Worm (Caenorhabditis elegans): ENCODE results near the gene F58F9.3.

The F58F9.3 gene

DNA sequence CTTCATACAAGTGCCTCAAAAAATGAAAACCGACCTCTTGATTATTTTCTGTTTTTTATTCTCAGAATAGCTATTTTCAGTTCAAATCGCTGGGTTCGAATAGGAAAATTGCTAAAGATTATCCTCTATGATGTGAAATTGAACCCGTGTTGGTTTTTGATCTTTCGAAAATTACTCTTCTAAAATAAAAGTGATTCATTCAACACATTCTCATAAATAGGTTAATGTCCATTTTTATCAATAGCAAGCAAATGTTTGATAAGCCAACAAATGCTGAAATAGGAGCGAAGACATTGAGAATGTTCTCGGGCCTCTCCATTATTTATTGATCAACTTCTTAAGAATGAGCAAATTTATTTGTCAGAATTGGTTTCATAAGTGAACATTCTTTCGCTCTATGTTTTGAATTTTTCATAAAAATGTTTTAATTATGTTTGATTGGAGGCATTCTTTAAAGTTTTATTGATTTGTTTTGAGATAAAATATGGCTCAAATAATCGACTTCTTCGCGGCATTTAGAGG lies at the start of gene F58F9.3:
Gene F58F9.3 (plus strand): TSS at position 472 of the 522 bp plus-strand sequence.
- TF ChIP-seq unc-62 (GFP tag; optimal IDR thresholded peaks at IDR 0.05): no peak

DNA sequence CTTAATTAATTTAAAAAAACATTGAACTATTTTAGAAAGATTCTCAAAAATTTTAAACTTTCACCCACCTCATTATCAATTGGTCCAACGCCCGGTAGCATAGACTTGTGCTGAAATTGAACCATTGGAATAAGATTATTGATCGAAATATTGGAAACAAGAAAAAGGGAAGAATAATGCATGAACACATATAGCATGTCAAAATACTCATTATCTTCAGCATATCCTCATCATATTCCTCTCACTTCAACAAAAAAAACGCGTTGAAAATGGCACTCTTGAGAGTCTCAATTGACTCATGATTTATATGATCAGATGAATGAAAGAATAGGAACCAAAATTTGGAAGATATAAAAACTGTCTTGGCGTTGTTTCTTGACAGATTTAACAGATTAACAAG lies 49.3 kb upstream of the F58F9.3 start, which contains the start of gene unc-77:
Gene unc-77 (minus strand): TSS at position 101 of the 400 bp plus-strand sequence.
- no peak for TF ChIP-seq unc-62 (GFP tag; optimal IDR thresholded peaks at IDR 0.05)

DNA sequence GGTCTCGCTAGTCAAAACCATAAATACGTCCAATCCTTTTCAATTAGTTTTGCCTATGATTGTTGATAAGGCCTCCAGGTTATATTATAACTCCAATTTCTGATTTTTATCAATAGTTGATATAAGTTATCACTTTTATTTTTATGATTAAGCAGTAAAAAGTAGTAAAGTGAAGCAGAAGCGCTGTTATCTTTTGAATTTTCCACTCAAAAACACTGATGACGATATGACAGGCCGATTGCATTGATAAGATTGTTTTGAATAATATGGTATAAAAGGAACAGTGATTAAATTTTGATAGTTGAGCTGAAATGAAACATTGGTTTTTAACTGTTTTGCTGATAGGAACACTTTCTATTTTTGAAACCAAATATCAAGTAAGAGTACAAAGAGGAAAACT lies 47.5 kb upstream of the F58F9.3 start, which contains the start of gene asp-9:
Gene asp-9 (plus strand): TSS at position 312 of the 400 bp plus-strand sequence.
- TF ChIP-seq unc-62 (GFP tag; optimal IDR thresholded peaks at IDR 0.05): no peak

DNA sequence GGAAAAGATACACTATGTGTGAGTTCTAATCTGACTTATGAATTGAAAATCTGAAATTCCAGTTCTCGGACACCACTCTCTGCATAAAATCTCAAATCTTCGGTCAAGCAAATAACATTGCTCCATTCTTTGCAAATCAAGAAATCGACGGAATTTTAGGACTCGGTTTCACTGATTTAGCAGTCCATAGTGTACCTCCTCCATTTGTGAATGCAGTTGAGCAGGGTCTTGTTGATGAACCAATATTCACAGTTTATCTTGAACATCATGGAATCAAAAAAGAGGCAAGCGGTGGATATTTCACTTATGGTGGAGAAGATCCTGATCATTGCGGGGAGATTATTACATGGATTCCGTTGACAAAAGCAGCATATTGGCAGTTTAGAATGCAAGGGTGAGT lies 45.9 kb upstream of the F58F9.3 start:
- no peak for TF ChIP-seq unc-62 (GFP tag; optimal IDR thresholded peaks at IDR 0.05)

DNA sequence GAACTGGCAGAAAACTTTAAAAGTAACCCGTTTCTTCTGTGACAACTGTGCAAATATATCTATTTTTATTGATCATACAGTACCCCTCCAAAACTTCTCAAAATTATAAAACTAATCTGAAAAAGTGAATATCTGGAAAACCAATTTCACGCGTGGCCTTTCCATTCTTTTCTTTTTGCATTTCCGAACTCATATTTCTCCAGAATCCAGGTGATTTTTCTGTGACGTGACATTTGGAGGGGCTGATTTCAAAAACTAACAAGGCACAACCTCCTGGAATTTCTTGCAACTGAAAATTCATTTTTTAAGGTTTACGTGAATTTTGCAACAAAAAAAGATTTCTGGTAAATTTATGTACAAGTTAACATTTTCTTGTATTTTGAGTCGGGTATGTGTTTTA lies 32.8 kb upstream of the F58F9.3 start:
- no peak for TF ChIP-seq unc-62 (GFP tag; optimal IDR thresholded peaks at IDR 0.05)

DNA sequence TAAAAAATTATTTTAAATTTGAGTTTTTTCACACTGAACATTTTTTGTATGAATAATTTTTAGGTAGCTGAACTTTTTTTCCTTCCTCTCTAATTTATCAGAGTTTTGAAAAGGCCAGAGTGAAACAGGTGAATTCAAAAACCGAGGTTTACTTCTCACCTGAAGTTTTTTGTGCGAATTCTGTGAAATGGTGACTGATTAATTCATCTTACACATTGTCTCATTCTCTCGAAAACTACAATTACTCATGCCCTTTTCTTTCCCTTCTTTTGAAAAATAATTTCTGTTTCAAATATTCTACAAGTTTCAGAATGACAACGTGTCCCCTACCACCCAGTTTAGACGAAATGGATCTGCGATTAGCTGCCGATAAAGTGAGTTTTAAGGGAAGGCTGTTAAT lies 31.3 kb upstream of the F58F9.3 start, which contains the start of gene tkr-2:
Gene tkr-2 (plus strand): TSS at position 301 of the 400 bp plus-strand sequence.
- no peak for TF ChIP-seq unc-62 (GFP tag; optimal IDR thresholded peaks at IDR 0.05)

DNA sequence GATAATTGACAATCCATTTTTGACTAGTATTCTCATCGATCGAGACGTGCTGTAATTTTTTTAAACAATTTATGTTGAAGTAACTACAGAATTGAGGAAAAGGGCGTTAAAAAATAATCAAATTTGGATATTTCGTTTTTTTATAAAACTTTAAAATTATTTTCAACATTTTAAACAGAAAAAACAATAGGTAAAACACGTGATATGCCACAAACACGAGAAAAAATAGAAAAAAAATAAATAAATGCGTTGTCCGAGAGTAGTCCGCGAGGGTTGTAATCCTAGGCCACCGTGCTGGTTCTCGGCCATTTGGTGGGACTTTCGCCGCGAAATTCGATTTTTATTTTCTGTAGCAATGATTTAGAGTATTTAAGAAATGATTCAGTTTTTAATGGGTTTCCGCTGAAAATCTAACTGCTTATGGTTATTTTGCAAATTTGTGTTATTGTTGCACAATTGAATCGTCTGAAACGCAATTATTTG lies 26.7 kb upstream of the F58F9.3 start, which contains the start of gene C49A9.10:
Gene C49A9.10 (minus strand): TSS at position 51 of the 483 bp plus-strand sequence.
- no peak for TF ChIP-seq unc-62 (GFP tag; optimal IDR thresholded peaks at IDR 0.05)

DNA sequence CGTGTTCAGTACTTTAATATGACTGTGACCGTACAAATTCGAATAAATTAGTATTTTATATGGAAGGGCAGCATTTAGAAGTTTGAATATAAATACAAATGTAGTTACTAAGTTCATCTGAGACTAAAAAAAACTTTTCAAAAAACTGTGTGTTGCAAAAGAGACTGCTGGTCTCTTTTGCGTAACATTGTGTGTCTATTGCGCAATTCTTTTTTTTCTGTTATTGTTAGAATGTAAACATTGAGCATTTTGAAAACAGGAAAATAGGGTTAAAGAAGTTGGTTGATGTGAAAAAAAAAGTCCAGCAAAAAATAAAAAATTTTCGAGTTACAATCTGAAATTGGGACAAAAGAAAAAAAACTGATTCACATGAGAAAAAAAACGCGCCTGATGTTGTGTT lies 23.7 kb upstream of the F58F9.3 start:
- no peak for TF ChIP-seq unc-62 (GFP tag; optimal IDR thresholded peaks at IDR 0.05)

DNA sequence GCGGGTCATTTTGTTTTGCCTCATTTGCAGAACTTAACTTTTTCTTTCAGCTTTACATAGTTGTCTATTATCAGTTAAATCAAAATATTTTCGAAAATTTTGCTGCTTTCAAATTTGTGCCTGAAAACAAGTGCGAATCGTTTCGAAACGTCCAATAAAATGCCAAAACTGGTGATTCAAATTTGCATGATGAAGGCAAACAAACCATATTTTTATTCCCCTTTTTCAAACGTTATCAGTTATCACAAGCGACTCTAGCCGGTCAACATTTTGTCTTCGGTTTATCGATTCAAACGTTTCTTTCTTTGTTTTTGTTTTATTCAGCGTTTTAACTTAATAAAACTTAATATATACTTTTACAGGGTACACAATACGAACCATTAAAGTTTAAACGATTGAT lies 22.5 kb upstream of the F58F9.3 start, which contains the start of the genes ugt-24 and C49A9.6:
Gene ugt-24 (minus strand): TSS at position 147 of the 400 bp plus-strand sequence.
Gene C49A9.6 (plus strand): TSS at position 363 of the 400 bp plus-strand sequence.
- TF ChIP-seq unc-62 (GFP tag; optimal IDR thresholded peaks at IDR 0.05): no peak

DNA sequence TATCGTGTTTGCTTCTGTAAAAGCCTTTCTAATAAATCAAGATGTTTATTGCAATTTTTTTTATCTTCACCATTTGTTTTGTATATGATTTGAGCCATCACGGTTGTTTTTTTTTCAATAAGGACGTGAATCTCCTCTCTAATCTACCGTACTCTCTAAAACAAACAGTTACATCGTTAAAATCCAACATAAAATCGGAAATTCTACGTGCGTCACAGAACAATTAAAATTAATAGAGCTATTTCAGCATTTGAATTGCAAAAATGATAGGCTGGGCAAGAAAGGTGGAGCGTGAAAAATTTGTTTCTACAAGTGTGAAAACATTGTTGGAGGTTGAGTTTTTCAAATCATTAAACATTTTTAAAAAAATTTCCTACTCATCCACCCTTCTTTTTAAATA lies 19.6 kb upstream of the F58F9.3 start, which contains the start of gene C49A9.5:
Gene C49A9.5 (plus strand): TSS at position 271 of the 400 bp plus-strand sequence.
- TF ChIP-seq unc-62 (GFP tag; optimal IDR thresholded peaks at IDR 0.05): no peak

DNA sequence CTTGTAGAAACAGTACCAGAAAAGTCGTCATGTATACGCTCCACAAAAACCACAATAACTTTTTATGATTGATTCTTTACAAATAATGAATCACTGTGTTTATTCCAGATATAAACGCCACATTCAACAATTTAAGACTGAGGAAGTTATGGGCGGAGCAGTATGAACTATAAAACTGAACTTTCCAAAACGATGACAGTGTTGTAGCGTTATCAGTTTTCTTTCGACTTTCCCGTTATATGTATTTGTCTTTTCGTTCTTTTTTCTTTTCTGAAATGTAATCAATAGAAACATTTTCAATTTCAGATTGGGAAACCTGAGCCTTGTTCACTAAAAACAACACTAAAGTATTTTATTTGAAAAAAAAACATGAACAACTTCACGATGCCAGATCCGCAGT lies 16.0 kb upstream of the F58F9.3 start, which contains the start of gene C49A9.9:
Gene C49A9.9 (plus strand): TSS at position 307 of the 400 bp plus-strand sequence.
- TF ChIP-seq unc-62 (GFP tag; optimal IDR thresholded peaks at IDR 0.05): no peak

DNA sequence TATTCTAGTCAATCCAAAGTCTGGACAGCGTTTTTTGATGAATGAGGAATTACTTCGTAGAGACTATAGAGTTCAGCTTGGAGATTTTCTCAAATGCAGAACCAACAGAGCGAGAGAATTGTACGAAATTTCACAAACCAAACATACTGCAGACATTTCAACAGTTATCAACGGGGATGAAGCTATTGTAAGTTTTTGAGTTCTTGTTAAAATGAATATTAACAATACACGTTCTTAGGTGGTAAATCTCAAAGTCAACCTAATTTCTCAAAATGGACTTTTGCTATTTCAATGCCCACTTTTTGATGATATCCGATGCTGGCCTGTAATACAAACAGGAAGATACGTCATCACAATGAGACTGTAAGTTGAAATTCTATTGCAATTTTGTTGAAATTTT lies 15.5 kb upstream of the F58F9.3 start:
- TF ChIP-seq unc-62 (GFP tag; optimal IDR thresholded peaks at IDR 0.05): no peak

DNA sequence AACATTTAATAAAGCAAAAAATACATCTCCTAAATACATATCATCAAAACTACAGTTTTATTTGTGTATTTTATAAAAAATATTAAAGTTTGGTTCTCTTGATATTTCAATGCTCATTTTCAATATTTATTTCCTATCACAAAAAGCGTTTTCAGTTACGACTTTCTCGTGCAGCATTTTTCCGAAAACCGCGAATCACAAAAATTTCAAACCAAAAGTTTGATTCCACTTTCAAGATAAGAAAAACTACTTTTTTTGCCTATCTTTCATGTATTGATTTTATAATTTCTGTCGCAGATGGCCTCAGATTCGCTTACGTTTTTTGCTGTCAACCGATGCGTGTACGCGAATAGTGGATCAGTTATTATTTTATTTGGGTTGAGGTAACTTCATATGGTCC lies 13.6 kb upstream of the F58F9.3 start, which contains the start of gene C49A9.4:
Gene C49A9.4 (plus strand): TSS at position 265 of the 400 bp plus-strand sequence.
- no peak for TF ChIP-seq unc-62 (GFP tag; optimal IDR thresholded peaks at IDR 0.05)

DNA sequence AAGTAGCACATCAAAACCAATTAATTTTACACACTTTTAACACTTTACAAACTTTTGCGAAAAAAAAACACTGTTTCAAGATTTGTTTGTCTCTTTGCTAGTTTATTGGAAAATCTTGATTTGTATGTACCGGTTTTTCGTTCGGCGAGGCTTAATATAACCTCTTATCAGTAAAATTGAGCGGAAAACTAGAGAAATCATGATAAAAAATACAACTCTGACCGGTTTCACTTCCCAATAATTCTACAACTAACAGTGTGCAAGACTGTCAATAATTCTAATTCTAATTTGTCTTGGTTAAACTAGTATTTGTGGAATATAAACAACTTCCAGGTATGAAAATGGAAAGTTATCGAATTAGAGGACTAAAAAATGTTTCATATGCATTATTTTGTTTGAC lies 11.2 kb upstream of the F58F9.3 start, which contains the start of gene C49A9.3:
Gene C49A9.3 (plus strand): TSS at position 212 of the 400 bp plus-strand sequence.
- TF ChIP-seq unc-62 (GFP tag; optimal IDR thresholded peaks at IDR 0.05): no peak

DNA sequence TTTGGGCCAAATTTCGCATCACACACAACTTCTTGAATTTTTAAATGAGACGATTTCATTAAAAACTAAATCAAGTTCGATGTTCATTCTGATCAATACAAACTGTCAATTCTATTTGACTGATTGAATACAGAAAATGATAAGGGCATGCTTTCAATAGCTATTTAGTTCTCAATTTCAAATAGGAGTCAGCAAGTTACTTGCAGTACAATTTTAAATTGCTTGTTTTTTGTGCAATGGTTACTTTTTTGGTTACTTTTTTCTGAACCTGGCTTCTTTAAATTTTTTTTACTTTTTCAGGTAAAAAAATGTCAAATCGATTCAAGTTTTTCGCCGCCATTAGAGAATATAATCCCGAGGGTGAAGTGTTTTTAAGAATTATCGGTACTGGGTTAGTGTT lies 7.9 kb upstream of the F58F9.3 start, which contains the start of gene C49A9.2:
Gene C49A9.2 (plus strand): TSS at position 301 of the 400 bp plus-strand sequence.
- no peak for TF ChIP-seq unc-62 (GFP tag; optimal IDR thresholded peaks at IDR 0.05)

DNA sequence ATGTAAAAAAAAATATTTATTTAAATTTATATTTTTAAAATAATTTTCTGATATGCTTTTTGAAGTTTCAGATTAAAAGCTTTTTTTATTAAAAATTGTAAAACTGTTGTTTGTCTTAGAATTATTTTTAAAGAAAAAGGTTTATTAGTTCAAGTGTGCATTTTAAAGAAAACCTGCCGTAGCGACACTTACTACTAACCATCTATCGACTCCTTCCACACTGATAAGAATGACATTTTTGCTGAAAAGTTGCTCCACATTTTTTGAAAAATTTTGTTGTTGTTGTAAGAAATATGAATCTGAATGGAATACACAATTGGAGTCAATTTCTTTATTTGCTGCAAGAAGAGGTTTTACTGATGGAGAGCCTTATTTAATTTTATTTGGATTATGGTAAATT lies 5.1 kb upstream of the F58F9.3 start, which contains the start of gene C49A9.1:
Gene C49A9.1 (plus strand): TSS at position 217 of the 400 bp plus-strand sequence.
- TF ChIP-seq unc-62 (GFP tag; optimal IDR thresholded peaks at IDR 0.05): no peak

DNA sequence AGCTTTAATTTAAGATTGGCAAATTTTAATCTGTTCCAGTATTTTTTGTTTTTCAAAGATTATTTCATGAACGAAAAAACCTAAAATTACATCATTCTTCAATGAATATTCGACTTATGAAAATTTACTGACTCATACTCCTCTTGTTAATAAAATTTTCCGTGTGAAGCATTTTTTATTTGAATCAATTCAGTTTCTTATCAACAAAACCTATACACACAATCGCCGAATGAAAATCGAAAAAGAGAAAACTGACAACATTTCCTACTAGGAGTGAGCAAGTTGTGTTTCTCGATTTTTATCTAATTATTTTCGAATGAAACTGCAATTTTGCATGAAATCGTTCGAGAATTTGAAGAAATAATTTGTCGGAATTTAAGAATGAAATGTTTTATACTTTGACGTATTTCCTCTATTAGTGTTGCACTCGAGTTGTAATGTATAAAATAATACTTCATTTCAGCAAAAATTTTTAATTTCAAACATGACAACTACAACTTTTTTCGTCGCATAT lies 2.4 kb upstream of the F58F9.3 start, which contains the start of gene F58F9.4:
Gene F58F9.4 (plus strand): TSS at position 464 of the 514 bp plus-strand sequence.
- TF ChIP-seq unc-62 (GFP tag; optimal IDR thresholded peaks at IDR 0.05): no peak

Measured in whole organism, dauer.